Worm (Caenorhabditis elegans) whole organism, late embryonic: ENCODE results near the gene srd-4.

ENCODE experiments used
- F13H6.1 ChIP-seq: sonication (generic microtip); optimal IDR thresholded peaks from 2 replicates; lab custom pipeline; 2016; ENCODE audit warnings: missing genetic modification characterization, missing compliant biosample characterization
- ceh-14 ChIP-seq: sonication (generic microtip); optimal IDR thresholded peaks from 2 replicates; lab custom pipeline; 2016; ENCODE audit warnings: missing genotype, missing genetic modification characterization, missing compliant biosample characterization
- ceh-22 ChIP-seq: sonication (generic microtip); optimal IDR thresholded peaks from 2 replicates; lab custom pipeline; 2017; ENCODE audit warnings: missing biosample characterization, missing genetic modification characterization
- elt-2 ChIP-seq: sonication (generic microtip); optimal IDR thresholded peaks from 2 replicates; lab custom pipeline; 2016; ENCODE audit warnings: missing genetic modification reagents, missing genetic modification characterization, missing compliant biosample characterization
- ets-4 ChIP-seq: sonication (generic microtip); optimal IDR thresholded peaks from 2 replicates; lab custom pipeline; 2016; ENCODE audit warnings: missing genetic modification characterization, missing compliant biosample characterization
- madf-2 ChIP-seq: sonication (generic microtip); optimal IDR thresholded peaks from 2 replicates; lab custom pipeline; 2017; ENCODE audit warnings: missing genetic modification characterization, missing compliant biosample characterization
- mec-3 ChIP-seq: sonication (generic microtip); optimal IDR thresholded peaks from 2 replicates; lab custom pipeline; 2016; ENCODE audit warnings: borderline replicate concordance, missing genetic modification characterization, missing compliant biosample characterization
- nfya-1 ChIP-seq: sonication (generic microtip); optimal IDR thresholded peaks from 2 replicates; lab custom pipeline; 2017; ENCODE audit warnings: missing genetic modification characterization, mild to moderate bottlenecking, missing compliant biosample characterization, antibody characterized with exemption, moderate library complexity
- nhr-11 ChIP-seq: fragments of 150-350 bp; optimal IDR thresholded peaks from 2 replicates; lab custom pipeline; 2014; ENCODE audit warnings: missing biosample characterization, missing genetic modification characterization
- pha-4 ChIP-seq: fragments of 150-350 bp; optimal IDR thresholded peaks from 2 replicates; lab custom pipeline; 2018; ENCODE audit warnings: missing biosample characterization, missing genetic modification reagents, missing genetic modification characterization
- tbx-2 ChIP-seq: sonication (generic microtip); optimal IDR thresholded peaks from 2 replicates; lab custom pipeline; 2016; ENCODE audit warnings: missing genetic modification characterization, missing compliant biosample characterization

DNA sequence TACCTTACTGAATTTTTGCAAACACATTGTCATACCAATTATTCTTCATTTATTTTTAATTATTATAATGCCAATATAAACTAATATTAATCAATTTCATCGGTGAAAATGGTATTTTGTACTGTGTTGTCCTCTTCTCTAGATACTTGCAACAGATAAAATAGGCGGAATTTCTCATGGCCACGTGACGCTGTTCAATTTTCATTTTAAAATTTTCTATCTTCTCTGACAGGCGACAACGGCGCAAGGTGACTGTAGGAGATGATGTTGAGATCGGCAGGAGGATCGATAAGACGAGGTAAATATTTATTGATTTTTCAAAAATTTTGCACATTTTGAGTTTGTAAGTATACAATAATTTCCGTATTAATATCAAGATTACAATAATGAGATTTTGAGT is 9.5 kb downstream of the srd-4 start, which contains the start of gene ogdh-2:
- no peak for TF ChIP-seq ceh-14 (tag; lab: Kevin White, UChicago)
- TF ChIP-seq madf-2 (tag; lab: Kevin White, UChicago), result no peak
- no peak for TF ChIP-seq ets-4 (tag; lab: Kevin White, UChicago)
- TF ChIP-seq elt-2 (tag; lab: Kevin White, UChicago), result no peak
- no peak for TF ChIP-seq pha-4 (tag; lab: Kevin White, UChicago)
- TF ChIP-seq mec-3 (tag; lab: Kevin White, UChicago), result no peak
- TF ChIP-seq tbx-2 (tag; lab: Kevin White, UChicago), result no peak
- no peak for TF ChIP-seq nhr-11 (tag; lab: Kevin White, UChicago)
- no peak for TF ChIP-seq nfya-1 (tag; lab: Kevin White, UChicago)
- TF ChIP-seq ceh-22, result no peak
- TF ChIP-seq F13H6.1, result no peak
